Worm (Caenorhabditis elegans): ENCODE data around the gene F42C5.5.

The F42C5.5 gene

ce11 chrIV:7317829-7318529 is 24.0 kb upstream of the F42C5.5 start:
- TF ChIP-seq cebp-1 (GFP tag; IDR thresholded peaks at IDR 0.05) (no peak), cebp-1 (tag; optimal IDR thresholded peaks at IDR 0.05) (peak; percentile 1), ztf-26 (tag; optimal IDR thresholded peaks at IDR 0.05) (peak; percentile 12), lir-1 (GFP tag; conservative IDR thresholded peaks at IDR 0.05) (no peak), lin-40 (tag; optimal IDR thresholded peaks at IDR 0.05) (no peak), hmg-1.2 (GFP tag; IDR thresholded peaks at IDR 0.05) (peak; percentile 8; the same call in 1 of the 2 replicates), egrh-3 (GFP tag; IDR thresholded peaks at IDR 0.05) (no peak), lag-1 (GFP tag; IDR thresholded peaks at IDR 0.05) (no peak)

- TF ChIP-seq lir-1 (GFP tag; conservative IDR thresholded peaks at IDR 0.05) (no peak), F37B4.10 (GFP tag; IDR thresholded peaks at IDR 0.05) (no peak), B0336.3 (GFP tag; IDR thresholded peaks at IDR 0.05) (peak; percentile 58), snpc-4 (GFP tag; optimal IDR thresholded peaks at IDR 0.05) (peak; percentile 96), snpc-4 (tag; optimal IDR thresholded peaks at IDR 0.05) (peak; percentile 96 to 98 (median 98)), hmg-1.2 (GFP tag; IDR thresholded peaks at IDR 0.05) (peak; percentile 93), ama-1 (optimal IDR thresholded peaks at IDR 0.05) (no peak), ama-1 (GFP tag; optimal IDR thresholded peaks at IDR 0.05) (no peak), xnd-1 (tag; optimal IDR thresholded peaks at IDR 0.05) (peak; percentile 93), mel-28 (tag; optimal IDR thresholded peaks at IDR 0.05; ENCODE audit: borderline replicate concordance) (no peak), hmg-20 (GFP tag; IDR thresholded peaks at IDR 0.05) (no peak), Y53F4B.3 (GFP tag; IDR thresholded peaks at IDR 0.05) (peak; percentile 50; the same call in 1 of the 2 replicates), rec-8 (tag; optimal IDR thresholded peaks at IDR 0.05) (peak in 1 of 2 experiments; percentile 41), ZK185.1 (tag; optimal IDR thresholded peaks at IDR 0.05; ENCODE audit: poor library complexity, severe bottlenecking) (peak; percentile 1), F23B12.7 (tag; optimal IDR thresholded peaks at IDR 0.05; ENCODE audit: insufficient read depth) (peak; percentile 81), attf-3 (GFP tag; conservative IDR thresholded peaks at IDR 0.05) (0 out of 2 replicates have a peak, but pooled peaks have one; percentile 15), snpc-1.1 (tag; optimal IDR thresholded peaks at IDR 0.05; ENCODE audit: insufficient read depth) (peak; percentile 98), mxl-1 (tag; optimal IDR thresholded peaks at IDR 0.05) (no peak), aptf-2 (GFP tag; conservative IDR thresholded peaks at IDR 0.05) (0 out of 2 replicates have a peak, but pooled peaks have one; percentile 36), efl-1 (GFP tag; optimal IDR thresholded peaks at IDR 0.05) (peak; percentile 35), hrde-1 (tag; optimal IDR thresholded peaks at IDR 0.05; ENCODE audit: borderline replicate concordance) (peak; percentile 80), attf-6 (GFP tag; IDR thresholded peaks at IDR 0.05) (peak; percentile 83), tbx-9 (tag; optimal IDR thresholded peaks at IDR 0.05; ENCODE audit: borderline replicate concordance) (no peak), rpc-1 (optimal IDR thresholded peaks at IDR 0.05) (no peak), rpc-1 (tag; optimal IDR thresholded peaks at IDR 0.05) (peak; percentile 9), D2030.7 (GFP tag; IDR thresholded peaks at IDR 0.05) (peak; percentile 94), lin-26 (GFP tag; IDR thresholded peaks at IDR 0.05) (peak; percentile 41; the same call in 1 of the 2 replicates), nhr-80 (tag; optimal IDR thresholded peaks at IDR 0.05) (no peak), snpc-3.4 (tag; optimal IDR thresholded peaks at IDR 0.05) (peak; percentile 95), F22D6.2 (tag; optimal IDR thresholded peaks at IDR 0.05) (no peak), bed-1 (GFP tag; IDR thresholded peaks at IDR 0.05) (no peak), tlf-1 (GFP tag; optimal IDR thresholded peaks at IDR 0.05) (peak; percentile 43), mes-4 (tag; optimal IDR thresholded peaks at IDR 0.05) (no peak), F33H1.4 (GFP tag; IDR thresholded peaks at IDR 0.05) (peak; percentile 80), snpc-1.3 (tag; optimal IDR thresholded peaks at IDR 0.05; ENCODE audit: insufficient read depth) (peak; percentile 88), lsy-27 (tag; optimal IDR thresholded peaks at IDR 0.05; ENCODE audit: borderline replicate concordance, insufficient read depth) (peak; percentile 58), lin-54 (GFP tag; optimal IDR thresholded peaks at IDR 0.05) (peak; percentile 56), lsl-1 (GFP tag; optimal IDR thresholded peaks at IDR 0.05) (peak; percentile 70)
These were observed 22.7 kb upstream of the F42C5.5 start, which contains the start of gene F42C5.9 for ce11 chrIV:7316613-7317153. F42C5.9 (minus strand) TSS chrIV:7317103.

Data from whole organism, young adult.